Worm (Caenorhabditis elegans) whole organism, mixed stage, embryonic: Measurements from ENCODE around the gene moe-3.

Source experiments
- M03D4.4 ChIP-seq: sonication (generic microtip); optimal IDR thresholded peaks from 2 replicates; lab custom pipeline; 2017; ENCODE audit warnings: mild to moderate bottlenecking, missing genetic modification characterization, missing compliant biosample characterization
- ces-1 ChIP-seq: fragments of 150-350 bp; optimal IDR thresholded peaks from 2 replicates; lab custom pipeline; 2014; ENCODE audit warnings: missing biosample characterization, missing genetic modification reagents, missing genetic modification characterization
- cnd-1 ChIP-seq: fragments of 200-800 bp; sonication (Bioruptor generic); optimal IDR thresholded peaks from 2 replicates; lab custom pipeline; 2018; ENCODE audit warnings: mild to moderate bottlenecking, missing genetic modification characterization, missing compliant biosample characterization
- elt-1 ChIP-seq: sonication (generic microtip); optimal IDR thresholded peaks from 2 replicates; lab custom pipeline; 2017; ENCODE audit warnings: missing genetic modification characterization, mild to moderate bottlenecking, missing compliant biosample characterization, antibody characterized with exemption, moderate library complexity, borderline replicate concordance; ENCODE audit not compliant: insufficient read depth
- mep-1 ChIP-seq: fragments of 150-350 bp; optimal IDR thresholded peaks from 2 replicates; lab custom pipeline; 2017; ENCODE audit warnings: missing biosample characterization, missing genetic modification reagents, missing genetic modification characterization, inconsistent platforms
- nhr-2 ChIP-seq: fragments of 150-350 bp; optimal IDR thresholded peaks from 2 replicates; lab custom pipeline; 2014; ENCODE audit warnings: missing biosample characterization, missing genetic modification characterization
- nhr-237 ChIP-seq: fragments of 150-350 bp; optimal IDR thresholded peaks from 2 replicates; lab custom pipeline; 2014; ENCODE audit warnings: missing biosample characterization, missing genetic modification characterization
- nhr-76 ChIP-seq: sonication (generic microtip); optimal IDR thresholded peaks from 2 replicates; lab custom pipeline; 2017; ENCODE audit warnings: missing biosample characterization, missing genetic modification characterization
- snpc-4 ChIP-seq: fragments of 150-350 bp; optimal IDR thresholded peaks from 2 replicates; lab custom pipeline; 2014; ENCODE audit warnings: missing biosample characterization, missing genetic modification characterization
- sptf-1 ChIP-seq: sonication (generic microtip); optimal IDR thresholded peaks from 2 replicates; lab custom pipeline; 2017; ENCODE audit warnings: mild to moderate bottlenecking, missing genetic modification characterization, moderate library complexity, missing compliant biosample characterization
- unc-62 ChIP-seq: fragments of 150-350 bp; optimal IDR thresholded peaks from 2 replicates; lab custom pipeline; 2014; ENCODE audit warnings: missing biosample characterization, missing genetic modification reagents, missing genetic modification characterization
- ztf-11 ChIP-seq: fragments of 150-350 bp; optimal IDR thresholded peaks from 2 replicates; lab custom pipeline; 2014; ENCODE audit warnings: missing biosample characterization, missing genetic modification characterization

DNA sequence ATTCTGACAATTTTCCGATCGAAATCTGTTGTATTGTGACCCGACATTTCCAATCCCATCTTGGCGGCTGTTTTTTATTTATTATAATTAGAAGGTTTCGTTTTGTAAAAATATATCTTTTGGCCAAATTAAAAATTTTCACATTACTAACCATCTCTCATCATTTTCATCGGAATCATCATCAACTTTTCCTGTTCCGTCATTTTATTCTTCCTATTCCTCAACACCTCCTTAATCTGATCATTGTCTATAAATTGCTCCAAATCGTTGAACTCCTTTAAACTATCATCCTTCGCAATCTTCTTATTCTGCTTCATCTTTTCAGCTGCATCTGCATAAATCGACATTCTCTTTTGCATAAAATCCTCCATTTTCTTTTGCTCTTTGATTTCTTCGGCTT is 23.2 kb downstream of the moe-3 start:
- TF ChIP-seq ztf-11: no peak
- TF ChIP-seq unc-62 (GFP tag; lab: Kevin White, UChicago): no peak
- TF ChIP-seq nhr-2: no peak
- TF ChIP-seq nhr-237 (tag; lab: Kevin White, UChicago): no peak
- TF ChIP-seq nhr-76 (tag; lab: Kevin White, UChicago): no peak
- no peak for TF ChIP-seq sptf-1 (tag; lab: Kevin White, UChicago)
- no peak for TF ChIP-seq snpc-4 (tag; lab: Kevin White, UChicago)
- no peak for TF ChIP-seq ces-1 (GFP tag; lab: Kevin White, UChicago)
- no peak for TF ChIP-seq mep-1
- no peak for TF ChIP-seq M03D4.4 (tag; lab: Kevin White, UChicago)
- no peak for TF ChIP-seq elt-1 (tag; lab: Kevin White, UChicago)
- TF ChIP-seq cnd-1 (tag; lab: Kevin White, UChicago): no peak
